Fruit fly (Drosophila melanogaster) whole organism, adult: ENCODE data around the gene CG15747.

Experiments used
- CG11617 ChIP-seq: fragments of 200-800 bp; sonication (Bioruptor generic); optimal IDR thresholded peaks from 2 replicates; lab custom pipeline; 2017; ENCODE audit warnings: mild to moderate bottlenecking, missing biosample characterization, missing genetic modification reagents, missing genetic modification characterization
- CG12768 ChIP-seq: fragments of 200-800 bp; sonication (Bioruptor generic); optimal IDR thresholded peaks from 2 replicates; lab custom pipeline; 2017; ENCODE audit warnings: missing biosample characterization, missing genetic modification characterization, mild to moderate bottlenecking, moderate library complexity, missing genetic modification reagents
- CG14711 ChIP-seq: fragments of 200-800 bp; sonication (Bioruptor generic); optimal IDR thresholded peaks from 2 replicates; lab custom pipeline; 2018; ENCODE audit warnings: missing biosample characterization, mild to moderate bottlenecking, missing genetic modification characterization, moderate library complexity
- CG1620 ChIP-seq: fragments of 200-800 bp; sonication (Bioruptor generic); optimal IDR thresholded peaks from 2 replicates; lab custom pipeline; 2016; ENCODE audit warnings: missing biosample characterization, missing genetic modification characterization
- CG33017 ChIP-seq: fragments of 200-800 bp; sonication (Bioruptor generic); optimal IDR thresholded peaks from 2 replicates; lab custom pipeline; 2018; ENCODE audit warnings: missing biosample characterization, mild to moderate bottlenecking, missing genetic modification characterization, moderate library complexity
- CG5204 ChIP-seq: fragments of 200-800 bp; sonication (Bioruptor generic); optimal IDR thresholded peaks from 2 replicates; lab custom pipeline; 2016; ENCODE audit warnings: missing biosample characterization, missing genetic modification characterization
- CG7045 ChIP-seq: fragments of 200-800 bp; sonication (Bioruptor generic); optimal IDR thresholded peaks from 2 replicates; lab custom pipeline; 2017; ENCODE audit warnings: missing biosample characterization, mild to moderate bottlenecking, missing genetic modification characterization
- CG7101 ChIP-seq: fragments of 200-800 bp; sonication (Bioruptor generic); optimal IDR thresholded peaks from 2 replicates; lab custom pipeline; 2018; ENCODE audit warnings: missing biosample characterization, mild to moderate bottlenecking, missing genetic modification characterization, moderate library complexity
- Clk ChIP-seq: fragments of 200-800 bp; sonication (Bioruptor generic); optimal IDR thresholded peaks from 2 replicates; lab custom pipeline; 2017; ENCODE audit warnings: missing biosample characterization, missing genetic modification characterization
- Crg-1 ChIP-seq: fragments of 200-800 bp; sonication (Bioruptor generic); optimal IDR thresholded peaks from 2 replicates; lab custom pipeline; 2016; ENCODE audit warnings: missing biosample characterization, missing genetic modification characterization
- Hr96 ChIP-seq: fragments of 200-800 bp; sonication (Bioruptor generic); optimal IDR thresholded peaks from 2 replicates; lab custom pipeline; 2016; ENCODE audit warnings: missing biosample characterization, missing genetic modification characterization
- Mnt ChIP-seq: fragments of 200-800 bp; sonication (Bioruptor generic); optimal IDR thresholded peaks from 2 replicates; lab custom pipeline; 2016; ENCODE audit warnings: missing biosample characterization, mild to moderate bottlenecking, missing genetic modification characterization
- bab1 ChIP-seq: fragments of 200-800 bp; sonication (Bioruptor generic); optimal IDR thresholded peaks from 3 replicates; lab custom pipeline; 2019; ENCODE audit warnings: missing biosample characterization, mild to moderate bottlenecking, missing genetic modification characterization, moderate library complexity
- cic ChIP-seq: fragments of 200-800 bp; sonication (Bioruptor generic); optimal IDR thresholded peaks from 2 replicates; lab custom pipeline; 2017; ENCODE audit warnings: missing biosample characterization, mild to moderate bottlenecking, missing genetic modification characterization, moderate library complexity
- cnc ChIP-seq, 2 experiments: fragments of >200 bp; optimal IDR thresholded peaks; 2 replicates each; lab custom pipeline; 2017
- kay ChIP-seq: fragments of 200-800 bp; sonication (Bioruptor generic); peaks from one replicate; lab custom pipeline; 2016; ENCODE audit warnings: missing biosample characterization, missing genetic modification characterization, borderline replicate concordance
- ovo ChIP-seq: fragments of 200-800 bp; sonication (Bioruptor generic); optimal IDR thresholded peaks from 2 replicates; lab custom pipeline; 2016; ENCODE audit warnings: missing biosample characterization, missing genetic modification characterization
- pad ChIP-seq: fragments of 200-800 bp; sonication (Bioruptor generic); optimal IDR thresholded peaks from 3 replicates; lab custom pipeline; 2017; ENCODE audit warnings: missing biosample characterization, missing genetic modification characterization, mild to moderate bottlenecking, moderate library complexity, missing genetic modification reagents
- tj ChIP-seq: fragments of 200-800 bp; sonication (Bioruptor generic); optimal IDR thresholded peaks from 3 replicates; lab custom pipeline; 2017; ENCODE audit warnings: missing biosample characterization, mild to moderate bottlenecking, missing genetic modification characterization, moderate library complexity
- toe ChIP-seq: fragments of 200-800 bp; sonication (Bioruptor generic); optimal IDR thresholded peaks from 2 replicates; lab custom pipeline; 2016; ENCODE audit warnings: missing biosample characterization, missing genetic modification characterization

The CG15747 gene

dm6 chrX:13384583-13385342, 46.6 kb downstream of the CG15747 start, which contains the start of the genes Rbp1-like and Tim9a:
Gene Rbp1-like, minus strand, starts transcription at chrX:13384877.
Gene Tim9a, plus strand, starts transcription at chrX:13385210.
- TF ChIP-seq ovo (GFP tag; lab: Kevin White, UChicago) (peak; percentile 86), toe (GFP tag; lab: Kevin White, UChicago) (peak; percentile 57), Mnt (peak; percentile 76), CG11617 (GFP tag; lab: Kevin White, UChicago) (peak; percentile 71), CG5204 (no peak), CG7045 (GFP tag; lab: Kevin White, UChicago) (peak; percentile 3), CG33017 (peak; percentile 47), cic (GFP tag; lab: Kevin White, UChicago) (peak; percentile 30), CG1620 (GFP tag; lab: Kevin White, UChicago) (peak; percentile 67), CG12768 (GFP tag; lab: Kevin White, UChicago) (peak; percentile 45), CG7101 (tag; lab: Kevin White, UChicago) (peak; percentile 76), Clk (GFP tag; lab: Kevin White, UChicago) (no peak), Hr96 (GFP tag; lab: Kevin White, UChicago) (no peak), kay (peak; percentile 61), Crg-1 (GFP tag; lab: Kevin White, UChicago) (peak; percentile 81), CG14711 (peak; percentile 78), cnc (optimal IDR thresholded peaks at IDR 0.05; lab: Kevin White, UChicago) (no peak), tj (GFP tag; lab: Kevin White, UChicago) (peak; percentile 91), pad (GFP tag; lab: Kevin White, UChicago) (peak; percentile 75), bab1 (GFP tag; lab: Kevin White, UChicago) (peak; percentile 43)

dm6 chrX:13386776-13387175, 48.7 kb downstream of the CG15747 start:
- no peak for TF ChIP-seq CG33017
- TF ChIP-seq ovo (GFP tag; lab: Kevin White, UChicago) = no peak
- TF ChIP-seq Mnt = no peak
- TF ChIP-seq CG12768 (GFP tag; lab: Kevin White, UChicago) = no peak
- TF ChIP-seq Crg-1 (GFP tag; lab: Kevin White, UChicago) = no peak
- no peak for TF ChIP-seq toe (GFP tag; lab: Kevin White, UChicago)
- no peak for TF ChIP-seq CG7101 (tag; lab: Kevin White, UChicago)
- no peak for TF ChIP-seq pad (GFP tag; lab: Kevin White, UChicago)
- no peak for TF ChIP-seq cnc (optimal IDR thresholded peaks at IDR 0.05; lab: Kevin White, UChicago)

dm6 chrX:13387373-13387850, 49.3 kb downstream of the CG15747 start, which contains the start of the genes Ype and CG1662:
Gene Ype, minus strand, starts transcription at chrX:13387417.
Gene CG1662, plus strand, starts transcription at chrX:13387563.
- TF ChIP-seq kay (peak; percentile 89), Hr96 (GFP tag; lab: Kevin White, UChicago) (no peak), bab1 (GFP tag; lab: Kevin White, UChicago) (peak; percentile 86), ovo (GFP tag; lab: Kevin White, UChicago) (peak; percentile 82), CG14711 (peak; percentile 99), toe (GFP tag; lab: Kevin White, UChicago) (peak; percentile 81), CG1620 (GFP tag; lab: Kevin White, UChicago) (peak; percentile 93), CG7045 (GFP tag; lab: Kevin White, UChicago) (peak; percentile 63), Crg-1 (GFP tag; lab: Kevin White, UChicago) (peak; percentile 83), Mnt (peak; percentile 94), cnc (optimal IDR thresholded peaks at IDR 0.05; lab: Kevin White, UChicago) (no peak), CG33017 (peak; percentile 58), tj (GFP tag; lab: Kevin White, UChicago) (peak; percentile 89), CG5204 (no peak), CG7101 (tag; lab: Kevin White, UChicago) (peak; percentile 88), cic (GFP tag; lab: Kevin White, UChicago) (peak; percentile 14), CG12768 (GFP tag; lab: Kevin White, UChicago) (peak; percentile 47), Clk (GFP tag; lab: Kevin White, UChicago) (peak; percentile 53), CG11617 (GFP tag; lab: Kevin White, UChicago) (peak; percentile 91), pad (GFP tag; lab: Kevin White, UChicago) (peak; percentile 79)
